Fruit fly (Drosophila melanogaster): ENCODE data around the gene CG13841.

The CG13841 gene

dm6 chr3R:22718937-22719606 is 48.4 kb downstream of the CG13841 start:
- TF ChIP-seq CG34367 (tag; optimal IDR thresholded peaks at IDR 0.05) (no peak), CG9948 (tag; optimal IDR thresholded peaks at IDR 0.05) (no peak), CG32121 (GFP tag; IDR thresholded peaks at IDR 0.05) (no peak), CG17806 (tag; optimal IDR thresholded peaks at IDR 0.05) (no peak), Pif1B (GFP tag; optimal IDR thresholded peaks at IDR 0.05) (no peak), Pif1A (GFP tag; optimal IDR thresholded peaks at IDR 0.05) (no peak), CG8301 (tag; optimal IDR thresholded peaks at IDR 0.05) (no peak), Ets98B (GFP tag; IDR thresholded peaks at IDR 0.05) (no peak), gl (tag; optimal IDR thresholded peaks at IDR 0.05) (no peak), EcR (GFP tag; optimal IDR thresholded peaks at IDR 0.05) (no peak), D1 (tag; optimal IDR thresholded peaks at IDR 0.05) (no peak), CG10348 (GFP tag; IDR thresholded peaks at IDR 0.05) (no peak), fd96Ca (GFP tag; IDR thresholded peaks at IDR 0.05) (no peak), rn (GFP tag; IDR thresholded peaks at IDR 0.05) (no peak), CG15710 (tag; optimal IDR thresholded peaks at IDR 0.05) (no peak), CG8159 (tag; optimal IDR thresholded peaks at IDR 0.05) (no peak), CG4496 (GFP tag; IDR thresholded peaks at IDR 0.05) (no peak), CG13204 (GFP tag; optimal IDR thresholded peaks at IDR 0.05) (no peak), Snoo (tag; optimal IDR thresholded peaks at IDR 0.05) (no peak)

dm6 chr3R:22718401-22718800 is 49.1 kb downstream of the CG13841 start:
- no peak for TF ChIP-seq CG34367 (tag; optimal IDR thresholded peaks at IDR 0.05)
- no peak for TF ChIP-seq CG10348 (GFP tag; IDR thresholded peaks at IDR 0.05)
- no peak for TF ChIP-seq CG14655 (GFP tag; optimal IDR thresholded peaks at IDR 0.05)
- no peak for TF ChIP-seq rn (GFP tag; IDR thresholded peaks at IDR 0.05)
- TF ChIP-seq Ets98B (GFP tag; IDR thresholded peaks at IDR 0.05): no peak
- TF ChIP-seq D1 (tag; optimal IDR thresholded peaks at IDR 0.05): no peak
- no peak for TF ChIP-seq CG17806 (tag; optimal IDR thresholded peaks at IDR 0.05)
- TF ChIP-seq Pif1A (GFP tag; optimal IDR thresholded peaks at IDR 0.05): no peak
- TF ChIP-seq CG8159 (tag; optimal IDR thresholded peaks at IDR 0.05): no peak
- no peak for TF ChIP-seq Snoo (tag; optimal IDR thresholded peaks at IDR 0.05)
- TF ChIP-seq CG32121 (GFP tag; IDR thresholded peaks at IDR 0.05): no peak
- TF ChIP-seq CG8301 (tag; optimal IDR thresholded peaks at IDR 0.05): no peak

- TF ChIP-seq CG8159 (tag; optimal IDR thresholded peaks at IDR 0.05): no peak
- no peak for TF ChIP-seq D1 (tag; optimal IDR thresholded peaks at IDR 0.05)
- no peak for TF ChIP-seq CG34367 (tag; optimal IDR thresholded peaks at IDR 0.05)
- no peak for TF ChIP-seq CG15710 (tag; optimal IDR thresholded peaks at IDR 0.05)
- no peak for TF ChIP-seq Pif1A (GFP tag; optimal IDR thresholded peaks at IDR 0.05)
- TF ChIP-seq gl (tag; optimal IDR thresholded peaks at IDR 0.05): no peak
- no peak for TF ChIP-seq CG9948 (tag; optimal IDR thresholded peaks at IDR 0.05)
- no peak for TF ChIP-seq CG8301 (tag; optimal IDR thresholded peaks at IDR 0.05)
- TF ChIP-seq CG32121 (GFP tag; IDR thresholded peaks at IDR 0.05): no peak
- TF ChIP-seq Pif1B (GFP tag; optimal IDR thresholded peaks at IDR 0.05): no peak
- no peak for TF ChIP-seq fd96Ca (GFP tag; IDR thresholded peaks at IDR 0.05)
- no peak for TF ChIP-seq CG10348 (GFP tag; IDR thresholded peaks at IDR 0.05)
- TF ChIP-seq CG12605 (GFP tag; IDR thresholded peaks at IDR 0.05): no peak
Observed at dm6 chr3R:22717863-22718262, 49.6 kb downstream of the CG13841 start.
